Worm (Caenorhabditis elegans) whole organism, dauer: ENCODE data around the gene fbxc-51.

Experiments
- unc-62 ChIP-seq: sonication (generic microtip); optimal IDR thresholded peaks from 2 replicates; lab custom pipeline; 2017; ENCODE audit warnings: missing biosample characterization, missing genetic modification reagents, missing genetic modification characterization

Gene fbxc-51

DNA sequence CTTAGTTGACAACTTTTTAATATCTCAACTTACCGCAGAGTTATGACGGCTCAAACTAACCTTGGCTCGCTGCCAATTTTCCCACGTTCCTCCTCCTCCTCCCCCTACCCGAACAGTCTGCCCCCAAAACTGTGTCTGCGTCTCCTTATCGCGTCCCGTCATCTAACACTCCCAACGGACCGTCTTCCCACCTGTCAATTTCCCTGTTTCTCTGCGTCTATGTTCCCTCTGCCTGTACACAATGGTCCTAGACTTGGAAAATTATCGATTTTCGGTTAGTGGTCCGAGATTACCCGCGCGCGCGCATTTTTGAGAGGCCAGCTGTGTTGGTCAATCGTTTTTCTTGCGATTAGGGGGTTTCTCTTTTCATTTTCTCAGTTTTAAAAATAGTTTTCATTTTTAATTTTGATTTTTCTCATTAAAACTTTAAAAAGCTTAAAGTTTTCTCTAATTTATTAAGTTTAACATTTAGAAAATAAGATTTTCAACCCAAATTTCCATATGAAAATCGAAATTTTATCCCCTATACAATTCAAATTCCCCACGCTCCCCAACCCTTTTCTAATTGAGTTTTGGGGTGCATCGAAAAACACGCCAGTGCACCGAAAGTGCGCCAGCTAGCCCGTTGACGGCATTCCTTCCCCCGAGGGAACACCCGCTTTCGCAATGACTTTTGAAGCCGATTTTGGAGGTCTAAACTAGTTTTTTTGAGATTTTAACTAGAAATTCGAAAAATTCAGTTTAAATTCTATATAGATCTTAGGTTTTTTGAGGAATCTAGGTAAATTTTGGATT is 4.6 kb downstream of the fbxc-51 start, which contains the start of gene alg-2:
TSS of gene alg-2 (plus strand) at position 220 of the 795 bp plus-strand sequence.
- no peak for TF ChIP-seq unc-62 (GFP tag; lab: Kevin White, UChicago)

ce11 chrII:875739-876138 is 7.1 kb downstream of the fbxc-51 start:
- no peak for TF ChIP-seq unc-62 (GFP tag; lab: Kevin White, UChicago)

DNA sequence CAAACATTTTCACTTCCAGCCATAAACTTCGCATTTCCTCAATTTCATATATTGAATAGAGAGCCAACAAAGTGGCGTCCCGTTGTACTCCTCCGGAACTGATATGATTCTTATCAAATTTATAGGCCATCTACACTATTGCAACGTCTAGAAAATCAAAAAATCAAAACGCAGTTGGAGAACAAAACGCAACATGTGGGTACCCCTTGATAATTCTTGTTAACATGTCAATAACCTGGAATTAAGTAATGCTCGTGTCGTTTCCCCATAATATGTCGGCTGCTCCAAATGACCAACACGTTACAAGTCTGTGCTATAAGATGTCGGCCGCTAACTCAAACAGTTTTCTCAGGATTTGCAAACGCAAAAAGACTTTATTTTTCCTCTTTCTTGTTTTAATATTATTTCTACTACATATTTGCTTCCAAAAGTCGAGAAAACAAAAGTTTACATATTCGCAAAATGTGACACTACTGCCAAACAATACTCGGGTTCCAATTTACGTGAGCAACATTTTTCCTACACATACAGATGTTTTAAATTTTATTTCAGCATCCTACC is 12.1 kb downstream of the fbxc-51 start:
- no peak for TF ChIP-seq unc-62 (GFP tag; lab: Kevin White, UChicago)

DNA sequence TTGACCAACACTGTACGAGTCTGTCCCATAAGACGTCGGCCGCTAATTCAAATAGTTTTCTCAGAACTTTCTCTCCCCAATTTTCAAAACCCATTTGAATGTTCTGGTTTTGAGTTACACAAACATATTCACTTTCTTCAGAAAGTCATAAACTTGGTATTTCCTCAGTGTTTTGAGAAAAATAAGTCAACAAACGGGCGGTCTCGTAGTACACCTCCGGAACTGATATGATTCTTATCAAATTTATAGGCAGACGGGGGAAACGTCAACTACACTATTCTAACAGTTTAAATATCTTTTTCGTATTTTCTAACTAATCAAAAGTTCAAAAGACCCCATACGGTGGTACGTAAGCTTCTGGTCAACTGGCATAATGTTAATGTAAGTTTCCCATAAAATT is 15.6 kb downstream of the fbxc-51 start:
- TF ChIP-seq unc-62 (GFP tag; lab: Kevin White, UChicago): no peak

ce11 chrII:888024-888423 is 19.4 kb downstream of the fbxc-51 start, which contains the start of gene T07D3.4:
Gene T07D3.4 (plus strand): TSS chrII:888309.
- no peak for TF ChIP-seq unc-62 (GFP tag; lab: Kevin White, UChicago)

- TF ChIP-seq unc-62 (GFP tag; lab: Kevin White, UChicago): no peak
Observed at ce11 chrII:900720-901332, 32.2 kb downstream of the fbxc-51 start, which contains the start of gene T07D3.9. Gene T07D3.9 (minus strand): TSS chrII:900913.

DNA sequence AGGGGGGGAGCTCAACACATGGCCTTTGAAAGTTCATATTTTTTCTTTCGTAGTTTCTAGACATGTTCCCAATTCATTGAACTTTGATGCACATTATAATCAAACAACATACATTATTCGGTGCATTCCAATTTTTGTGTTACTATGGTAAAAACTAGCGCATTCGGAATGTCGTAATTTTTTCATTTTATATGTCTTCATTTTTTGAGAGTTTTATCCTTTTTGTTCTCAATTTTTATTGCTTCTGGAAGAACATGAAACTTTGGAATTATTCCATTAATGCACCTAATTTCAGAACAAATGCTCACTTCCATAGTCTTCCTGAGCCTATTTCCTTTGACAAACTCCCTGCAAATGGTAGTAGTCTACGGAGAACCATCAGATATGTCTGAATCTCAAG is 33.0 kb downstream of the fbxc-51 start, which contains the start of gene T07D3.2:
TSS of gene T07D3.2 (plus strand) at position 301 of the 400 bp plus-strand sequence.
- no peak for TF ChIP-seq unc-62 (GFP tag; lab: Kevin White, UChicago)

- no peak for TF ChIP-seq unc-62 (GFP tag; lab: Kevin White, UChicago)
Observed at ce11 chrII:905335-905734, 36.7 kb downstream of the fbxc-51 start.

ce11 chrII:909554-909953 is 40.9 kb downstream of the fbxc-51 start, which contains the start of the genes fbxc-24 and fbxc-27:
Gene fbxc-24 (minus strand): TSS chrII:909654.
Gene fbxc-27 (plus strand): TSS chrII:909769.
- no peak for TF ChIP-seq unc-62 (GFP tag; lab: Kevin White, UChicago)

DNA sequence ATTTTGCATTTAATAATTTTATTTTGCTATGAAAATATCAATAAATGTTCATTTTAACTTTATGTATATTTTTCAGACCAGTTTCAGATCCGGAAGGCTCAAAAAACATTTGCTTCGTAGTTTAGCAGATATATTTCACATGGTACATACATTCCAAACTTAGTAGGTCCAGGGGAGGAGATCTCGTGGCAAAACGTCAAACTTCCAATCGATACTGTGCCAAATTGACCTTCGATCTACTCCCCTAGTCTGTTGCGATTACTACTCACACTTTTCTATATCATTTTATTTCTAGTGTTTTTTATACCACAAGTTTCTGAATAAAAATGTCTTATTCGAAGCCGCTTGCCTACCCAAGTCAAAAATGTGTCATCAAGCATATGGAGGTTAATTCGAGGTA is 43.1 kb downstream of the fbxc-51 start, which contains the start of gene fbxc-31:
TSS of gene fbxc-31 (plus strand) at position 301 of the 400 bp plus-strand sequence.
- TF ChIP-seq unc-62 (GFP tag; lab: Kevin White, UChicago): no peak

DNA sequence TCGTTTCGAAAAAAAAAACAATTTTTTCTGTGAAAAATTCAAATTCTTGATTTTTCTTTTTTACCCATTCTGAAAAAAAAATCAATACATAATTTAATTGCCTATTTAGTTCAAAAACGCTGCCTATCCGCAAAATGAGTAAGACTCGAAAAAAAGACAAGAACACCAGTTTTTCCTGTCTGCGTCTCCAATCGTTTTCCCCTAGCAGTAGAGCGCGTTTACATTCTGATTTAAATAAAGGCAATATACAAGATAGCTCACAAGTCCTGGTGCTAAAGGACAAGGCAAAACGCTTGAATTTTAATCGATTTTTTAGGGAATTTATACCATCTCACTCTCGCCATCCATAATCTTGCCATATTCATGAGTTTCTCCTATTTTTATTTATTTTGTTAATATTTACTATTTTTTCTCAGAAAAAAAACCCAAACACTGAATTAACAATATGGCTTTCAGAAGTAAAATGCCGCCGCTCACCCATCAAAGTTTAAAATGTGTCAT is 44.7 kb downstream of the fbxc-51 start, which contains the start of gene fbxc-33:
TSS of gene fbxc-33 (plus strand) at position 451 of the 501 bp plus-strand sequence.
- no peak for TF ChIP-seq unc-62 (GFP tag; lab: Kevin White, UChicago)

DNA sequence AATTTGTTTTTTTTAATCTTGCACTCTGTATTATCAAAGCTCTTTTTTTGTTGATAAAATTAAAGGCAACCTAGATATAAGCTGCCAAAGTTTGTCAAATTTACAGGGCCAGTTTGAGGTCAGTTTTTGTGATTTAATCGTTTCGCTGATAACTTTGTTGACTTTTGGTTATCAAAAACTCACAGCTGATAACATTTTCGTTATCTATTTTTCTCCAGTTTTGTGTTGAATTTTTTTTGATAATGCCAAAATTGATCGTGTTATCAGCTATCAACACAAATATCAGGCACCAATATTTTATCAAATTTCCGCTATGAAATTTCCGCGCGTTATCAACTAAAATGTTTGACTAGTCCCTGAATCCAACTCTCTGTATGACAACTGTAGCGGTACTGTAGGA is 46.6 kb downstream of the fbxc-51 start:
- TF ChIP-seq unc-62 (GFP tag; lab: Kevin White, UChicago): no peak

ce11 chrII:915780-916179 is 47.2 kb downstream of the fbxc-51 start, which contains the start of gene fbxc-29:
Gene fbxc-29 (plus strand): TSS chrII:916080.
- TF ChIP-seq unc-62 (GFP tag; lab: Kevin White, UChicago): no peak

ce11 chrII:917324-917723 is 48.7 kb downstream of the fbxc-51 start, which contains the start of gene fbxc-30:
Gene fbxc-30 (plus strand): TSS chrII:917624.
- TF ChIP-seq unc-62 (GFP tag; lab: Kevin White, UChicago): no peak

DNA sequence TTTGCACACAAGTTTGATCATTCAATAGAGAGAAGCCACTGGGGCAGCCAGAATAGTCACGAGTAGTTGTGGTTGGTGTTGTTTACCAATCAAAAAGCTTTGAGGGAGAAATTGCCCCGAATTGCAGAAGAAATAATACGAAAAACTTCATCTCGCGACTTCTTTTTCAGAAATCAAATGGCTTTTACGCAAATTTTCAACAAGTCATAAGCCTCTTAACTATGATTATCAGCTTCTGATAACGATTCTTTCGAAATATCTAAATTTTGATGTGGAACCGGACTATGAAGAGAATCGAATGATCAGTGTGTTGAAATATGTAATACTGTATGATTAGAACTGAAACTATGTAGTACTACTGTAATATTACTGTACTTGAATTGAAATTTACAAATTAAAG is 51.7 kb downstream of the fbxc-51 start:
- no peak for TF ChIP-seq unc-62 (GFP tag; lab: Kevin White, UChicago)
